1 worm cellular context compared by ENCODE assay signal in the genomic region with DNA sequence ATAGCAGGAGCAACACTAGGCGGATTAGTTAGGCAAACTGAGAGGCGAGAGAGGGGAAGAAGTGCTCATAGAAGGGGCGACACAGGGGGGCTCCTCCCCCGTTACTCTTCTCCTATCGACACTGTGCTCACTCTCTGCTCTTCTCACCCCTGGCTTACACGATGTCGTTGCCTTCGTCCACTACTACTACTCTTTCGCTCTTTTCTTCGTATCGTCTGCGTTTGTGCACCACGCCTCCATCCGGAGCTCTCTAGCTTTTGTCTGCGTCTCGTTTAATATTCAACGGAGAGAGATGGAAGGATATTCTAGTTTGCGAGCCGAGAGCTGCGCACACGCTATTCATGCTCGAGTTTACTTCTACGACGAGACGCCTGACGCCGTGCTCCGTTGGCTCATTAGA.
TF ChIP-seq lines count a peak whose summit lies in the region.

No protein-coding gene starts in this region.

TF ChIP-seq in whole organism, L1 larva, 84 proteins besides CTCF, POLR2A, EP300 and RAD21 (continued from another document):
- TF ChIP-seq nhr-85 (tag; lab: Kevin White, UChicago) (no peak), mep-1 (tag; optimal IDR thresholded peaks at IDR 0.05; lab: Kevin White, UChicago) (peak; percentile 46), unc-98 (GFP tag; IDR thresholded peaks at IDR 0.05; lab: Robert Waterston, UW) (no peak), egl-13 (tag; optimal IDR thresholded peaks at IDR 0.05; lab: Kevin White, UChicago) (peak; percentile 60), swsn-7 (tag; optimal IDR thresholded peaks at IDR 0.05; lab: Kevin White, UChicago) (peak; percentile 65), snpc-4 (tag; optimal IDR thresholded peaks at IDR 0.05; lab: Kevin White, UChicago) (no peak), lsy-2 (tag; optimal IDR thresholded peaks at IDR 0.05; lab: Kevin White, UChicago) (peak; percentile 9 to 35), grh-1 (GFP tag; IDR thresholded peaks at IDR 0.05; lab: Robert Waterston, UW) (no peak), nhr-76 (tag; optimal IDR thresholded peaks at IDR 0.05; lab: Kevin White, UChicago) (no peak), lin-14 (GFP tag; optimal IDR thresholded peaks at IDR 0.05; lab: Kevin White, UChicago) (peak; percentile 86), rnt-1 (tag; optimal IDR thresholded peaks at IDR 0.05; lab: Kevin White, UChicago) (no peak), nhr-19 (GFP tag; conservative IDR thresholded peaks at IDR 0.05; lab: Robert Waterston, UW) (no peak), aly-2 (tag; optimal IDR thresholded peaks at IDR 0.05; lab: Kevin White, UChicago) (no peak), nhr-12 (tag; optimal IDR thresholded peaks at IDR 0.05; lab: Kevin White, UChicago) (no peak), ztf-4 (tag; optimal IDR thresholded peaks at IDR 0.05; lab: Kevin White, UChicago) (no peak), nhr-84 (tag; optimal IDR thresholded peaks at IDR 0.05; lab: Kevin White, UChicago) (no peak), zip-4 (GFP tag; optimal IDR thresholded peaks at IDR 0.05; lab: Kevin White, UChicago) (no peak), dpl-1 (GFP tag; optimal IDR thresholded peaks at IDR 0.05; lab: Kevin White, UChicago) (no peak), nhr-237 (tag; optimal IDR thresholded peaks at IDR 0.05; lab: Kevin White, UChicago) (no peak), F16B12.6 (tag; optimal IDR thresholded peaks at IDR 0.05; lab: Kevin White, UChicago) (no peak), xbp-1 (tag; optimal IDR thresholded peaks at IDR 0.05; lab: Kevin White, UChicago) (peak; percentile 20), ceh-8 (GFP tag; optimal IDR thresholded peaks at IDR 0.05; lab: Kevin White, UChicago) (peak; percentile 47), mdl-1 (tag; optimal IDR thresholded peaks at IDR 0.05; lab: Kevin White, UChicago) (no peak), nhr-77 (tag; optimal IDR thresholded peaks at IDR 0.05; lab: Kevin White, UChicago) (no peak), zag-1 (tag; optimal IDR thresholded peaks at IDR 0.05; lab: Kevin White, UChicago) (no peak)
